Worm (Caenorhabditis elegans) whole organism, L4 larva: ENCODE results near the gene rfc-2.

Source experiments
- D1046.2 ChIP-seq: fragments of 200-800 bp; sonication (Bioruptor generic); IDR thresholded peaks from 2 replicates; pipeline ENCODE4 v1.3.6; 2022; ENCODE audit warnings: missing genetic modification characterization, missing compliant biosample characterization
- F44E2.7 ChIP-seq: fragments of 200-800 bp; sonication (Bioruptor generic); IDR thresholded peaks from 2 replicates; pipeline ENCODE4 v2.1.2; 2022; ENCODE audit warnings: missing genetic modification characterization, missing compliant biosample characterization
- T26A8.4 ChIP-seq: fragments of 200-800 bp; sonication (Bioruptor generic); IDR thresholded peaks from 2 replicates; pipeline ENCODE4 v1.3.6; 2022; ENCODE audit warnings: missing genetic modification characterization, missing compliant biosample characterization
- aha-1 ChIP-seq: fragments of 150-350 bp; peaks from one replicate; lab custom pipeline; 2014; ENCODE audit warnings: missing biosample characterization, missing genetic modification characterization
- ama-1 ChIP-seq: fragments of 150-350 bp; optimal IDR thresholded peaks from 2 replicates; lab custom pipeline; 2014; ENCODE audit warnings: inconsistent platforms, mixed read lengths
- ceh-28 ChIP-seq: fragments of 150-350 bp; optimal IDR thresholded peaks from 2 replicates; lab custom pipeline; 2014; ENCODE audit warnings: missing biosample characterization, missing genetic modification reagents, missing genetic modification characterization
- ceh-44 ChIP-seq: fragments of 200-800 bp; sonication (Bioruptor generic); IDR thresholded peaks from 2 replicates; pipeline ENCODE4 v1.3.6; 2022; ENCODE audit warnings: missing genetic modification reagents, missing genetic modification characterization, missing compliant biosample characterization
- ceh-62 ChIP-seq: sonication (generic microtip); optimal IDR thresholded peaks from 2 replicates; lab custom pipeline; 2017; ENCODE audit warnings: missing biosample characterization, missing genetic modification characterization
- ces-1 ChIP-seq: fragments of 150-350 bp; sonication (generic microtip); optimal IDR thresholded peaks from 4 replicates; lab custom pipeline; 2014; ENCODE audit warnings: missing biosample characterization, missing genetic modification reagents, missing genetic modification characterization
- dmd-6 ChIP-seq: fragments of 200-800 bp; sonication (Bioruptor generic); IDR thresholded peaks from 2 replicates; pipeline ENCODE4 v1.3.6; 2022; ENCODE audit warnings: missing genetic modification reagents, missing genetic modification characterization, missing compliant biosample characterization
- egl-27 ChIP-seq: sonication (generic microtip); optimal IDR thresholded peaks from 3 replicates; lab custom pipeline; 2017; ENCODE audit warnings: missing biosample characterization, missing genetic modification reagents, missing genetic modification characterization
- egl-43 ChIP-seq: fragments of 200-800 bp; sonication (Bioruptor generic); IDR thresholded peaks from 2 replicates; pipeline ENCODE4 v1.3.6; 2022; ENCODE audit warnings: missing genetic modification reagents, missing genetic modification characterization, missing compliant biosample characterization
- fos-1 ChIP-seq: fragments of 150-350 bp; optimal IDR thresholded peaks from 2 replicates; lab custom pipeline; 2014; ENCODE audit warnings: missing biosample characterization, missing genetic modification characterization
- jun-1 ChIP-seq: fragments of 150-350 bp; optimal IDR thresholded peaks from 2 replicates; lab custom pipeline; 2014; ENCODE audit warnings: missing biosample characterization, missing genetic modification reagents, missing genetic modification characterization
- lim-7 ChIP-seq: fragments of 200-800 bp; sonication (Bioruptor generic); IDR thresholded peaks from 2 replicates; pipeline ENCODE4 v1.3.6; 2022; ENCODE audit warnings: missing genetic modification characterization, missing compliant biosample characterization
- lin-15B ChIP-seq: fragments of 150-350 bp; sonication (generic microtip); optimal IDR thresholded peaks from 3 replicates; lab custom pipeline; 2014; ENCODE audit warnings: missing biosample characterization, missing genetic modification characterization
- lin-38 ChIP-seq: fragments of 200-800 bp; sonication (Bioruptor generic); IDR thresholded peaks from 2 replicates; pipeline ENCODE4 v1.3.6; 2022; ENCODE audit warnings: missing genetic modification reagents, missing genetic modification characterization, missing compliant biosample characterization
- lin-39 ChIP-seq: fragments of 150-350 bp; optimal IDR thresholded peaks from 2 replicates; lab custom pipeline; 2014; ENCODE audit warnings: missing biosample characterization, missing genetic modification reagents, missing genetic modification characterization
- madf-5 ChIP-seq, 2 experiments: fragments of 200-800 bp; sonication (Bioruptor generic); IDR thresholded peaks; 2 replicates each; pipeline ENCODE4 v1.3.6; 2022; ENCODE audit warnings: missing compliant biosample characterization in 2 of 2, missing genetic modification characterization in 2 of 2
- mxl-3 ChIP-seq: fragments of 200-800 bp; sonication (Bioruptor generic); optimal IDR thresholded peaks from 2 replicates; lab custom pipeline; 2018; ENCODE audit warnings: mild to moderate bottlenecking, missing genetic modification characterization, missing compliant biosample characterization
- nhr-237 ChIP-seq: sonication (generic microtip); optimal IDR thresholded peaks from 2 replicates; lab custom pipeline; 2017; ENCODE audit warnings: missing biosample characterization, missing genetic modification characterization
- nhr-28 ChIP-seq: fragments of 150-350 bp; optimal IDR thresholded peaks from 2 replicates; lab custom pipeline; 2014; ENCODE audit warnings: missing biosample characterization, missing genetic modification characterization
- nhr-76 ChIP-seq: fragments of 150-350 bp; optimal IDR thresholded peaks from 2 replicates; lab custom pipeline; 2014; ENCODE audit warnings: missing biosample characterization, missing genetic modification characterization
- nhr-77 ChIP-seq: fragments of 150-350 bp; optimal IDR thresholded peaks from 2 replicates; lab custom pipeline; 2014; ENCODE audit warnings: missing biosample characterization, missing genetic modification characterization
- pha-4 ChIP-seq, 2 experiments: fragments of 150-350 bp in 1 of 2; fragments of 200-800 bp in 1 of 2; sonication (Bioruptor generic) in 1 of 2; IDR thresholded peaks in 1 of 2; optimal IDR thresholded peaks in 1 of 2; 2 replicates each; pipeline versions ENCODE4 v1.3.6 to Lab custom; 2014 to 2022; ENCODE audit warnings: missing genetic modification characterization in 2 of 2, missing genetic modification reagents in 2 of 2, missing biosample characterization in 1 of 2, missing compliant biosample characterization in 1 of 2
- php-3 ChIP-seq: fragments of 200-800 bp; sonication (Bioruptor generic); IDR thresholded peaks from 2 replicates; pipeline ENCODE4 v1.3.6; 2022; ENCODE audit warnings: missing genetic modification reagents, missing genetic modification characterization, missing compliant biosample characterization
- saeg-2 ChIP-seq: fragments of 200-800 bp; sonication (Bioruptor generic); IDR thresholded peaks from 2 replicates; pipeline ENCODE4 v1.3.6; 2022; ENCODE audit warnings: missing genetic modification reagents, missing genetic modification characterization, missing compliant biosample characterization
- sdz-12 ChIP-seq: fragments of 200-800 bp; sonication (Bioruptor generic); optimal IDR thresholded peaks from 2 replicates; lab custom pipeline; 2018; ENCODE audit warnings: mild to moderate bottlenecking, missing genetic modification characterization, missing compliant biosample characterization
- set-16 ChIP-seq: fragments of 200-800 bp; sonication (Bioruptor generic); IDR thresholded peaks from 2 replicates; pipeline ENCODE4 v1.3.6; 2022; ENCODE audit warnings: missing genetic modification reagents, missing genetic modification characterization, missing compliant biosample characterization
- snpc-1.2 ChIP-seq: fragments of 200-800 bp; sonication (Bioruptor generic); IDR thresholded peaks from 2 replicates; pipeline ENCODE4 v1.3.6; 2022; ENCODE audit warnings: missing genetic modification reagents, missing genetic modification characterization, missing compliant biosample characterization
- spr-1 ChIP-seq: sonication (generic microtip); optimal IDR thresholded peaks from 2 replicates; lab custom pipeline; 2016; ENCODE audit warnings: mild to moderate bottlenecking, missing genetic modification characterization, missing compliant biosample characterization
- unc-62 ChIP-seq, 3 experiments: fragments of 150-350 bp in 1 of 3; sonication (generic microtip); optimal IDR thresholded peaks in 2 of 3; peaks in 1 of 3; 1 replicate in 1 of 3; 2 replicates in 2 of 3; lab custom pipeline; 2014 to 2017; ENCODE audit warnings: missing biosample characterization in 3 of 3, missing genetic modification characterization in 3 of 3, missing genetic modification reagents in 3 of 3, missing genotype in 1 of 3
- zag-1 ChIP-seq: fragments of 150-350 bp; optimal IDR thresholded peaks from 2 replicates; lab custom pipeline; 2014; ENCODE audit warnings: missing biosample characterization, missing genetic modification characterization
- zfp-2 ChIP-seq: sonication (generic microtip); optimal IDR thresholded peaks from 2 replicates; lab custom pipeline; 2016; ENCODE audit warnings: mild to moderate bottlenecking, missing genetic modification characterization, missing compliant biosample characterization
- zip-11 ChIP-seq: fragments of 200-800 bp; sonication (Bioruptor generic); IDR thresholded peaks from 2 replicates; pipeline ENCODE4 v1.3.6; 2022; ENCODE audit warnings: missing genetic modification characterization, missing compliant biosample characterization

The rfc-2 gene

ce11 chrIV:1353811-1354210 is 6.7 kb downstream of the rfc-2 start:
- TF ChIP-seq nhr-77 (tag; lab: Kevin White, UChicago) = no peak
- TF ChIP-seq zfp-2 (tag; lab: Kevin White, UChicago) = no peak
- no peak for TF ChIP-seq ceh-28 (tag; lab: Kevin White, UChicago)
- TF ChIP-seq lin-39 (tag; lab: Kevin White, UChicago) = no peak
- peak; percentile 50; the same call in 1 of the 2 replicates for TF ChIP-seq F44E2.7 (GFP tag; lab: Robert Waterston, UW)
- peak; percentile 24 for TF ChIP-seq sdz-12 (GFP tag; lab: Kevin White, UChicago)
- TF ChIP-seq set-16 (GFP tag; lab: Robert Waterston, UW) = peak; percentile 95
- 0 out of 2 replicates have a peak, but pooled peaks have one; percentile 38 for TF ChIP-seq T26A8.4 (GFP tag; lab: Robert Waterston, UW)
- TF ChIP-seq ces-1 (GFP tag; lab: Kevin White, UChicago) = no peak
- TF ChIP-seq ama-1 = peak; percentile 11
- TF ChIP-seq unc-62 (GFP tag; optimal IDR thresholded peaks at IDR 0.05 in 1 of 2; lab: Kevin White, UChicago) = no peak
- TF ChIP-seq unc-62 (tag; optimal IDR thresholded peaks at IDR 0.05; lab: Kevin White, UChicago) = no peak

- TF ChIP-seq nhr-237 (tag; lab: Kevin White, UChicago) = no peak
- no peak for TF ChIP-seq ceh-62 (tag; lab: Kevin White, UChicago)
- no peak for TF ChIP-seq unc-62 (GFP tag; optimal IDR thresholded peaks at IDR 0.05 in 1 of 2; lab: Kevin White, UChicago)
- no peak for TF ChIP-seq unc-62 (tag; optimal IDR thresholded peaks at IDR 0.05; lab: Kevin White, UChicago)
- TF ChIP-seq pha-4 (GFP tag; IDR thresholded peaks at IDR 0.05; lab: Robert Waterston, UW) = no peak
- no peak for TF ChIP-seq pha-4 (tag; optimal IDR thresholded peaks at IDR 0.05; lab: Kevin White, UChicago)
- no peak for TF ChIP-seq zag-1 (tag; lab: Kevin White, UChicago)
- TF ChIP-seq egl-43 = 0 out of 2 replicates have a peak, but pooled peaks have one; percentile 12
- TF ChIP-seq fos-1 (tag; lab: Kevin White, UChicago) = no peak
- TF ChIP-seq D1046.2 = no peak
- no peak for TF ChIP-seq jun-1 (tag; lab: Kevin White, UChicago)
- no peak for TF ChIP-seq snpc-1.2
- 0 out of 2 replicates have a peak, but pooled peaks have one; percentile 32 for TF ChIP-seq F44E2.7 (GFP tag; lab: Robert Waterston, UW)
- peak; percentile 33 for TF ChIP-seq ama-1
- TF ChIP-seq dmd-6 (GFP tag; lab: Robert Waterston, UW) = no peak
- no peak for TF ChIP-seq egl-27
- 0 out of 2 replicates have a peak, but pooled peaks have one; percentile 18 for TF ChIP-seq lin-38
- peak; percentile 87 for TF ChIP-seq ceh-28 (tag; lab: Kevin White, UChicago)
- TF ChIP-seq madf-5 (GFP tag; IDR thresholded peaks at IDR 0.05; lab: Robert Waterston, UW) = no peak
- peak; percentile 36; the same call in 1 of the 2 replicates for TF ChIP-seq T26A8.4 (GFP tag; lab: Robert Waterston, UW)
- TF ChIP-seq nhr-76 (tag; lab: Kevin White, UChicago) = no peak
- no peak for TF ChIP-seq nhr-28 (tag; lab: Kevin White, UChicago)
- TF ChIP-seq spr-1 (tag; lab: Kevin White, UChicago) = no peak
- no peak for TF ChIP-seq mxl-3 (GFP tag; lab: Kevin White, UChicago)
Observed at ce11 chrIV:1355147-1355546, 8.0 kb downstream of the rfc-2 start, which contains the start of gene col-104. Gene col-104 (minus strand): TSS chrIV:1355305.

- TF ChIP-seq zip-11 (GFP tag; lab: Robert Waterston, UW) (no peak), pha-4 (GFP tag; IDR thresholded peaks at IDR 0.05; lab: Robert Waterston, UW) (peak; percentile 92; the same call in 1 of the 2 replicates), pha-4 (tag; optimal IDR thresholded peaks at IDR 0.05; lab: Kevin White, UChicago) (no peak), set-16 (GFP tag; lab: Robert Waterston, UW) (peak; percentile 99), lin-15B (tag; lab: Kevin White, UChicago) (no peak), php-3 (0 out of 2 replicates have a peak, but pooled peaks have one; percentile 19), saeg-2 (GFP tag; lab: Robert Waterston, UW) (0 out of 2 replicates have a peak, but pooled peaks have one; percentile 59), nhr-77 (tag; lab: Kevin White, UChicago) (no peak), F44E2.7 (GFP tag; lab: Robert Waterston, UW) (0 out of 2 replicates have a peak, but pooled peaks have one; percentile 74), ceh-44 (GFP tag; lab: Robert Waterston, UW) (peak; percentile 52; the same call in 1 of the 2 replicates), egl-43 (peak; percentile 28; the same call in 1 of the 2 replicates), aha-1 (tag; lab: Kevin White, UChicago) (peak; percentile 4), lim-7 (GFP tag; lab: Robert Waterston, UW) (peak; percentile 41; the same call in 1 of the 2 replicates)
Observed at ce11 chrIV:1358109-1358508, 11.0 kb downstream of the rfc-2 start.
